Worm (Caenorhabditis elegans) whole organism, L4 larva: Measurements from ENCODE around the gene F25B5.5.

ENCODE experiments used
- F37D6.2 ChIP-seq: sonication (generic microtip); optimal IDR thresholded peaks from 2 replicates; lab custom pipeline; 2016; ENCODE audit warnings: mild to moderate bottlenecking, missing genetic modification characterization, missing compliant biosample characterization
- F49E8.2 ChIP-seq: sonication (generic microtip); optimal IDR thresholded peaks from 2 replicates; lab custom pipeline; 2016; ENCODE audit warnings: missing compliant biosample characterization, mild to moderate bottlenecking, missing genetic modification characterization, borderline replicate concordance
- Y75B8A.6 ChIP-seq: fragments of 200-800 bp; sonication (Bioruptor generic); IDR thresholded peaks from 2 replicates; pipeline ENCODE4 v1.3.6; 2022; ENCODE audit warnings: missing genetic modification reagents, missing genetic modification characterization, missing compliant biosample characterization
- ZK337.2 ChIP-seq: fragments of 200-800 bp; sonication (Bioruptor generic); IDR thresholded peaks from 2 replicates; pipeline ENCODE4 v1.3.6; 2022; ENCODE audit warnings: missing genetic modification reagents, missing genetic modification characterization, missing compliant biosample characterization
- aha-1 ChIP-seq: fragments of 150-350 bp; peaks from one replicate; lab custom pipeline; 2014; ENCODE audit warnings: missing biosample characterization, missing genetic modification characterization
- aly-2 ChIP-seq: sonication (generic microtip); optimal IDR thresholded peaks from 2 replicates; lab custom pipeline; 2018; ENCODE audit warnings: missing biosample characterization, missing genetic modification characterization
- ama-1 ChIP-seq: fragments of 150-350 bp; optimal IDR thresholded peaks from 2 replicates; lab custom pipeline; 2014; ENCODE audit warnings: inconsistent platforms, mixed read lengths
- attf-4 ChIP-seq: sonication (generic microtip); optimal IDR thresholded peaks from 3 replicates; lab custom pipeline; 2017; ENCODE audit warnings: missing biosample characterization, missing genetic modification characterization
- ceh-20 ChIP-seq: fragments of 200-800 bp; sonication (Bioruptor generic); IDR thresholded peaks from 2 replicates; pipeline ENCODE4 v1.3.6; 2022; ENCODE audit warnings: missing genetic modification reagents, missing genetic modification characterization, missing compliant biosample characterization
- ceh-28 ChIP-seq: fragments of 150-350 bp; optimal IDR thresholded peaks from 2 replicates; lab custom pipeline; 2014; ENCODE audit warnings: missing biosample characterization, missing genetic modification reagents, missing genetic modification characterization
- ces-1 ChIP-seq: fragments of 150-350 bp; sonication (generic microtip); optimal IDR thresholded peaks from 4 replicates; lab custom pipeline; 2014; ENCODE audit warnings: missing biosample characterization, missing genetic modification reagents, missing genetic modification characterization
- cey-2 ChIP-seq: sonication (generic microtip); optimal IDR thresholded peaks from 3 replicates; lab custom pipeline; 2017; ENCODE audit warnings: missing genetic modification characterization, mild to moderate bottlenecking, missing compliant biosample characterization, antibody characterized with exemption, borderline replicate concordance; ENCODE audit not compliant: insufficient read depth
- ctbp-1 ChIP-seq: fragments of 200-800 bp; sonication (Bioruptor generic); IDR thresholded peaks from 2 replicates; pipeline ENCODE4 v1.3.6; 2022; ENCODE audit warnings: missing genetic modification reagents, missing genetic modification characterization, missing compliant biosample characterization
- daf-16 ChIP-seq, 3 experiments: sonication (generic microtip); optimal IDR thresholded peaks; 2 replicates each; lab custom pipeline; 2016 to 2017; ENCODE audit warnings: missing genetic modification characterization in 3 of 3, missing genetic modification reagents in 3 of 3, mild to moderate bottlenecking in 2 of 3, missing compliant biosample characterization in 2 of 3, missing biosample characterization in 1 of 3, moderate library complexity in 1 of 3
- dmd-6 ChIP-seq: fragments of 200-800 bp; sonication (Bioruptor generic); IDR thresholded peaks from 2 replicates; pipeline ENCODE4 v1.3.6; 2022; ENCODE audit warnings: missing genetic modification reagents, missing genetic modification characterization, missing compliant biosample characterization
- dmd-9 ChIP-seq: fragments of 200-800 bp; sonication (Bioruptor generic); IDR thresholded peaks from 2 replicates; pipeline ENCODE4 v1.3.6; 2022; ENCODE audit warnings: missing genetic modification reagents, missing genetic modification characterization, missing compliant biosample characterization
- duxl-1 ChIP-seq: sonication (generic microtip); optimal IDR thresholded peaks from 2 replicates; lab custom pipeline; 2016; ENCODE audit warnings: mild to moderate bottlenecking, missing genetic modification characterization, moderate library complexity, missing compliant biosample characterization; ENCODE audit not compliant: poor library complexity
- dve-1 ChIP-seq: sonication (generic microtip); optimal IDR thresholded peaks from 2 replicates; lab custom pipeline; 2017; ENCODE audit warnings: antibody characterized with exemption, mild to moderate bottlenecking, missing genetic modification characterization, missing compliant biosample characterization; ENCODE audit not compliant: insufficient read depth
- egl-27 ChIP-seq: sonication (generic microtip); optimal IDR thresholded peaks from 3 replicates; lab custom pipeline; 2017; ENCODE audit warnings: missing biosample characterization, missing genetic modification reagents, missing genetic modification characterization
- hif-1 ChIP-seq, 2 experiments: sonication (generic microtip); optimal IDR thresholded peaks; 2 replicates each; lab custom pipeline; 2016 to 2017; ENCODE audit warnings: missing compliant biosample characterization in 2 of 2, missing genetic modification characterization in 2 of 2, missing genetic modification reagents in 2 of 2, missing genotype in 2 of 2, mild to moderate bottlenecking in 1 of 2
- hlh-11 ChIP-seq: fragments of 200-800 bp; sonication (Bioruptor generic); optimal IDR thresholded peaks from 2 replicates; lab custom pipeline; 2018; ENCODE audit warnings: mild to moderate bottlenecking, missing genetic modification characterization, missing compliant biosample characterization
- hlh-30 ChIP-seq: sonication (generic microtip); optimal IDR thresholded peaks from 2 replicates; lab custom pipeline; 2017; ENCODE audit warnings: antibody characterized with exemption, mild to moderate bottlenecking, missing genetic modification characterization, missing compliant biosample characterization; ENCODE audit not compliant: insufficient read depth
- lin-13 ChIP-seq: fragments of 150-350 bp; optimal IDR thresholded peaks from 2 replicates; lab custom pipeline; 2014; ENCODE audit warnings: missing biosample characterization, missing genetic modification reagents, missing genetic modification characterization
- lin-15B ChIP-seq: fragments of 150-350 bp; sonication (generic microtip); optimal IDR thresholded peaks from 3 replicates; lab custom pipeline; 2014; ENCODE audit warnings: missing biosample characterization, missing genetic modification characterization
- lin-38 ChIP-seq: fragments of 200-800 bp; sonication (Bioruptor generic); IDR thresholded peaks from 2 replicates; pipeline ENCODE4 v1.3.6; 2022; ENCODE audit warnings: missing genetic modification reagents, missing genetic modification characterization, missing compliant biosample characterization
- madf-5 ChIP-seq, 2 experiments: fragments of 200-800 bp; sonication (Bioruptor generic); IDR thresholded peaks; 2 replicates each; pipeline ENCODE4 v1.3.6; 2022; ENCODE audit warnings: missing compliant biosample characterization in 2 of 2, missing genetic modification characterization in 2 of 2
- mep-1 ChIP-seq: fragments of 150-350 bp; sonication (generic microtip); optimal IDR thresholded peaks from 3 replicates; lab custom pipeline; 2014; ENCODE audit warnings: missing biosample characterization, missing genetic modification characterization
- mxl-2 ChIP-seq: fragments of 200-800 bp; sonication (Bioruptor generic); conservative IDR thresholded peaks from 2 replicates; pipeline ENCODE4 v1.3.6; 2022; ENCODE audit warnings: missing genetic modification reagents, missing genetic modification characterization, missing compliant biosample characterization
- nhr-11 ChIP-seq: fragments of 150-350 bp; optimal IDR thresholded peaks from 2 replicates; lab custom pipeline; 2014; ENCODE audit warnings: missing biosample characterization, missing genetic modification characterization
- nhr-111 ChIP-seq: fragments of 200-800 bp; sonication (Bioruptor generic); optimal IDR thresholded peaks from 2 replicates; lab custom pipeline; 2018; ENCODE audit warnings: mild to moderate bottlenecking, missing genetic modification characterization, missing compliant biosample characterization
- nhr-25 ChIP-seq: sonication (generic microtip); optimal IDR thresholded peaks from 2 replicates; lab custom pipeline; 2017; ENCODE audit warnings: missing genetic modification characterization, mild to moderate bottlenecking, missing compliant biosample characterization, antibody characterized with exemption, moderate library complexity, borderline replicate concordance; ENCODE audit not compliant: insufficient read depth
- nhr-42 ChIP-seq: fragments of 200-800 bp; sonication (Bioruptor generic); IDR thresholded peaks from 2 replicates; pipeline ENCODE4 v1.3.6; 2022; ENCODE audit warnings: missing genetic modification characterization, missing compliant biosample characterization
- nhr-76 ChIP-seq: fragments of 150-350 bp; optimal IDR thresholded peaks from 2 replicates; lab custom pipeline; 2014; ENCODE audit warnings: missing biosample characterization, missing genetic modification characterization
- pha-4 ChIP-seq, 2 experiments: fragments of 150-350 bp in 1 of 2; fragments of 200-800 bp in 1 of 2; sonication (Bioruptor generic) in 1 of 2; IDR thresholded peaks in 1 of 2; optimal IDR thresholded peaks in 1 of 2; 2 replicates each; pipeline versions ENCODE4 v1.3.6 to Lab custom; 2014 to 2022; ENCODE audit warnings: missing genetic modification characterization in 2 of 2, missing genetic modification reagents in 2 of 2, missing biosample characterization in 1 of 2, missing compliant biosample characterization in 1 of 2
- pqm-1 ChIP-seq: sonication (generic microtip); optimal IDR thresholded peaks from 2 replicates; lab custom pipeline; 2017; ENCODE audit warnings: missing biosample characterization, missing genetic modification characterization
- rbr-2 ChIP-seq: sonication (generic microtip); optimal IDR thresholded peaks from 2 replicates; lab custom pipeline; 2016; ENCODE audit warnings: missing genotype, missing genetic modification characterization, missing compliant biosample characterization
- tag-97 ChIP-seq: fragments of 200-800 bp; sonication (Bioruptor generic); IDR thresholded peaks from 2 replicates; pipeline ENCODE4 v1.3.6; 2022; ENCODE audit warnings: missing genetic modification characterization, missing compliant biosample characterization
- tra-1 ChIP-seq: fragments of 200-800 bp; sonication (Bioruptor generic); IDR thresholded peaks from 2 replicates; pipeline ENCODE4 v1.3.6; 2022; ENCODE audit warnings: missing genetic modification reagents, missing genetic modification characterization, missing compliant biosample characterization
- unc-130 ChIP-seq: sonication (generic microtip); optimal IDR thresholded peaks from 2 replicates; lab custom pipeline; 2016; ENCODE audit warnings: missing genetic modification reagents, missing genetic modification characterization, missing compliant biosample characterization
- unc-39 ChIP-seq: sonication (generic microtip); optimal IDR thresholded peaks from 2 replicates; lab custom pipeline; 2017; ENCODE audit warnings: missing biosample characterization, missing genetic modification characterization
- unc-62 ChIP-seq, 3 experiments: fragments of 150-350 bp in 1 of 3; sonication (generic microtip); optimal IDR thresholded peaks in 2 of 3; peaks in 1 of 3; 1 replicate in 1 of 3; 2 replicates in 2 of 3; lab custom pipeline; 2014 to 2017; ENCODE audit warnings: missing biosample characterization in 3 of 3, missing genetic modification characterization in 3 of 3, missing genetic modification reagents in 3 of 3, missing genotype in 1 of 3
- zfp-2 ChIP-seq: sonication (generic microtip); optimal IDR thresholded peaks from 2 replicates; lab custom pipeline; 2016; ENCODE audit warnings: mild to moderate bottlenecking, missing genetic modification characterization, missing compliant biosample characterization
- zip-11 ChIP-seq: fragments of 200-800 bp; sonication (Bioruptor generic); IDR thresholded peaks from 2 replicates; pipeline ENCODE4 v1.3.6; 2022; ENCODE audit warnings: missing genetic modification characterization, missing compliant biosample characterization
- ztf-11 ChIP-seq: fragments of 150-350 bp; optimal IDR thresholded peaks from 2 replicates; lab custom pipeline; 2014; ENCODE audit warnings: missing biosample characterization, missing genetic modification characterization

The F25B5.5 gene

DNA sequence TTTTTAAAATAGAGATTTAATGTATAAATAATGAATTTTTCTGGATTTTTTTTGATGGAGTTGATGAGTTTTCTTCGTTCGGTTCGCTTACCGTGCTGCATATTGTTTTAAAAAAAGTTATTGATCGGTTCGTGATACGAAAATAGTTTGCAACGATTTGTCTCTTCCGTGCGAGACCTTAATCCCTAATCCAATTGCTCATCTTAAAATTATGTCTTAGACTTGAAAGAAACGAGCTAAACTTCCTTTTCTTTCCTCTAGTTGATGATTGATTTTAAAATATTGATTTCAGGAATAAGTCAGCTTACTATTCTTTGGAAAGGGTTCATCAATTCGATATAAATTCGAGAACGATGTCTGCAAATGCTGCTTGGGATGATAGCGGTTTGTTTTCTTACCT is 37.5 kb downstream of the F25B5.5 start, which contains the start of gene C28H8.3:
Gene C28H8.3 (plus strand): TSS at position 293 of the 400 bp plus-strand sequence.
- peak in 1 of 2 experiments; percentile 3 for TF ChIP-seq daf-16 (GFP tag; optimal IDR thresholded peaks at IDR 0.05; lab: Kevin White, UChicago)
- peak; percentile 3 for TF ChIP-seq daf-16 (tag; optimal IDR thresholded peaks at IDR 0.05; lab: Kevin White, UChicago)
- TF ChIP-seq mep-1 (tag; lab: Kevin White, UChicago): no peak
- peak; percentile 53 for TF ChIP-seq lin-38 (GFP tag; lab: Robert Waterston, UW)
- no peak for TF ChIP-seq nhr-42 (GFP tag; lab: Robert Waterston, UW)

ce11 chrIII:5906749-5907148 is 39.2 kb downstream of the F25B5.5 start, which contains the start of gene erd-2.2:
Gene erd-2.2 (plus strand): TSS chrIII:5907049.
- TF ChIP-seq unc-130 (GFP tag; lab: Kevin White, UChicago): no peak
- TF ChIP-seq daf-16 (GFP tag; optimal IDR thresholded peaks at IDR 0.05; lab: Kevin White, UChicago): no peak
- TF ChIP-seq daf-16 (tag; optimal IDR thresholded peaks at IDR 0.05; lab: Kevin White, UChicago): peak; percentile 62

- no peak for TF ChIP-seq ceh-28 (tag; lab: Kevin White, UChicago)
- TF ChIP-seq rbr-2 (tag; lab: Kevin White, UChicago): no peak
- TF ChIP-seq cey-2 (tag; lab: Kevin White, UChicago): no peak
- no peak for TF ChIP-seq nhr-76 (tag; lab: Kevin White, UChicago)
- TF ChIP-seq lin-13 (GFP tag; lab: Kevin White, UChicago): no peak
- TF ChIP-seq dmd-9 (GFP tag; lab: Robert Waterston, UW): no peak
- TF ChIP-seq attf-4: no peak
- no peak for TF ChIP-seq Y75B8A.6 (GFP tag; lab: Robert Waterston, UW)
- no peak for TF ChIP-seq ztf-11
- TF ChIP-seq unc-39 (tag; lab: Kevin White, UChicago): no peak
- TF ChIP-seq lin-15B (tag; lab: Kevin White, UChicago): no peak
- no peak for TF ChIP-seq ZK337.2 (GFP tag; lab: Robert Waterston, UW)
- TF ChIP-seq ama-1 (lab: Kevin White, UChicago): no peak
- peak; percentile 12 for TF ChIP-seq hlh-11 (tag; lab: Kevin White, UChicago)
- TF ChIP-seq duxl-1 (tag; lab: Kevin White, UChicago): no peak
- TF ChIP-seq nhr-111 (GFP tag; lab: Kevin White, UChicago): no peak
- no peak for TF ChIP-seq pqm-1 (tag; lab: Kevin White, UChicago)
- TF ChIP-seq dmd-6 (GFP tag; lab: Robert Waterston, UW): 0 out of 2 replicates have a peak, but pooled peaks have one; percentile 7
- TF ChIP-seq egl-27 (tag; lab: Kevin White, UChicago): no peak
- TF ChIP-seq mxl-2 (GFP tag; lab: Robert Waterston, UW): no peak
- TF ChIP-seq aha-1 (tag; lab: Kevin White, UChicago): no peak
- TF ChIP-seq ctbp-1: no peak
- TF ChIP-seq hif-1 (tag; optimal IDR thresholded peaks at IDR 0.05; lab: Kevin White, UChicago): no peak
- TF ChIP-seq mep-1 (tag; lab: Kevin White, UChicago): peak; percentile 12
- TF ChIP-seq pha-4 (GFP tag; IDR thresholded peaks at IDR 0.05; lab: Robert Waterston, UW): no peak
- no peak for TF ChIP-seq pha-4 (tag; optimal IDR thresholded peaks at IDR 0.05; lab: Kevin White, UChicago)
- TF ChIP-seq F37D6.2 (tag; lab: Kevin White, UChicago): no peak
- TF ChIP-seq ces-1 (GFP tag; lab: Kevin White, UChicago): no peak
- TF ChIP-seq nhr-25 (tag; lab: Kevin White, UChicago): no peak
- no peak for TF ChIP-seq unc-62 (GFP tag; optimal IDR thresholded peaks at IDR 0.05 in 1 of 2; lab: Kevin White, UChicago)
- no peak for TF ChIP-seq unc-62 (tag; optimal IDR thresholded peaks at IDR 0.05; lab: Kevin White, UChicago)
- TF ChIP-seq ceh-20: no peak
- TF ChIP-seq F49E8.2: no peak
- peak; percentile 16 for TF ChIP-seq hlh-30 (tag; lab: Kevin White, UChicago)
- TF ChIP-seq dve-1 (tag; lab: Kevin White, UChicago): peak; percentile 30
- TF ChIP-seq zip-11 (GFP tag; lab: Robert Waterston, UW): no peak
- TF ChIP-seq nhr-11 (tag; lab: Kevin White, UChicago): no peak
- TF ChIP-seq tag-97: no peak
- TF ChIP-seq tra-1 (GFP tag; lab: Robert Waterston, UW): no peak
- TF ChIP-seq madf-5 (GFP tag; IDR thresholded peaks at IDR 0.05; lab: Robert Waterston, UW): no peak
- no peak for TF ChIP-seq zfp-2 (tag; lab: Kevin White, UChicago)
- TF ChIP-seq aly-2: no peak
These were observed 39.9 kb downstream of the F25B5.5 start, which contains the start of gene dpff-1 for ce11 chrIII:5906059-5906458. Gene dpff-1 (minus strand): TSS chrIII:5906346.
